Worm (Caenorhabditis elegans) whole organism, L4/young adult: Measurements from ENCODE around the gene K06H7.8.

Experiments used
- W03F9.2 ChIP-seq: fragments of 150-350 bp; optimal IDR thresholded peaks from 2 replicates; lab custom pipeline; 2014; ENCODE audit warnings: missing biosample characterization, missing genetic modification characterization
- him-1 ChIP-seq: sonication (generic microtip); optimal IDR thresholded peaks from 2 replicates; lab custom pipeline; 2016; ENCODE audit warnings: missing genotype, missing genetic modification reagents, missing genetic modification characterization, missing compliant biosample characterization

DNA sequence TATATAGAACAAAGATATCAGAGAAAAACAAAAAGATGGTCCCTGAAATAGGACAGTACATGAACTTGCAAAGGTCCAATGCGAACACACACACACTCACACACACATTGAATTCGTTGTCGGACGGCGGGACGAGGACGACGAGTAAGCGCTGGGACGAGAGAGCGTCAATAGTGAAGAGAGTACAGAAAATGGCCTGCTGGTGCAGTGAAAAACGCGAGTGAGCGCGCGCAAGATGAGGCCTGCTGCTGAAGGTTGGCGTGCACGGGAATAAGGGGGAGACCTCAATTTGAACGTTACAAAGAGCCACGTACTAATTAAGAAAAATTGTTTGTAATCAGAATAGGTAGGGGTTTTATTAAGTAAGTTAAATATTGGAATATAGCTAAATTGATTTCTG lies 29.0 kb upstream of the K06H7.8 start:
- TF ChIP-seq W03F9.2 (no peak), him-1 (tag; lab: Kevin White, UChicago) (no peak)
